Fruit fly (Drosophila melanogaster): Measurements from ENCODE around the gene CG9512.

dm6 chrX:14936250-14936649 lies 30.9 kb upstream of the CG9512 start:
- no peak for TF ChIP-seq en (GFP tag; optimal IDR thresholded peaks at IDR 0.05)
- no peak for TF ChIP-seq H2.0 (GFP tag; IDR thresholded peaks at IDR 0.05)
- TF ChIP-seq CG14014 (GFP tag; IDR thresholded peaks at IDR 0.05) = no peak
